Worm (Caenorhabditis elegans) whole organism, L4 larva: ENCODE measurements around the gene cdk-1.

Experiments used
- F49E8.2 ChIP-seq: sonication (generic microtip); optimal IDR thresholded peaks from 2 replicates; lab custom pipeline; 2016; ENCODE audit warnings: missing compliant biosample characterization, mild to moderate bottlenecking, missing genetic modification characterization, borderline replicate concordance
- T20F7.1 ChIP-seq: fragments of 200-800 bp; sonication (Bioruptor generic); optimal IDR thresholded peaks from 2 replicates; lab custom pipeline; 2018; ENCODE audit warnings: mild to moderate bottlenecking, missing genetic modification characterization, missing compliant biosample characterization
- T26A8.4 ChIP-seq: fragments of 200-800 bp; sonication (Bioruptor generic); IDR thresholded peaks from 2 replicates; pipeline ENCODE4 v1.3.6; 2022; ENCODE audit warnings: missing genetic modification characterization, missing compliant biosample characterization
- Y48G9A.11 ChIP-seq: fragments of 200-800 bp; sonication (Bioruptor generic); IDR thresholded peaks from 2 replicates; pipeline ENCODE4 v1.3.6; 2022; ENCODE audit warnings: missing genetic modification reagents, missing genetic modification characterization, missing compliant biosample characterization
- Y5F2A.4 ChIP-seq: fragments of 200-800 bp; sonication (Bioruptor generic); optimal IDR thresholded peaks from 2 replicates; lab custom pipeline; 2018; ENCODE audit warnings: mild to moderate bottlenecking, missing genetic modification characterization, missing compliant biosample characterization
- aha-1 ChIP-seq: fragments of 150-350 bp; peaks from one replicate; lab custom pipeline; 2014; ENCODE audit warnings: missing biosample characterization, missing genetic modification characterization
- aly-2 ChIP-seq: sonication (generic microtip); optimal IDR thresholded peaks from 2 replicates; lab custom pipeline; 2018; ENCODE audit warnings: missing biosample characterization, missing genetic modification characterization
- arid-1 ChIP-seq: fragments of 200-800 bp; sonication (Bioruptor generic); conservative IDR thresholded peaks from 2 replicates; pipeline ENCODE4 v1.3.6; 2022; ENCODE audit warnings: missing genetic modification reagents, missing genetic modification characterization, missing compliant biosample characterization
- attf-4 ChIP-seq: sonication (generic microtip); optimal IDR thresholded peaks from 3 replicates; lab custom pipeline; 2017; ENCODE audit warnings: missing biosample characterization, missing genetic modification characterization
- ceh-62 ChIP-seq: sonication (generic microtip); optimal IDR thresholded peaks from 2 replicates; lab custom pipeline; 2017; ENCODE audit warnings: missing biosample characterization, missing genetic modification characterization
- ctbp-1 ChIP-seq: fragments of 200-800 bp; sonication (Bioruptor generic); IDR thresholded peaks from 2 replicates; pipeline ENCODE4 v1.3.6; 2022; ENCODE audit warnings: missing genetic modification reagents, missing genetic modification characterization, missing compliant biosample characterization
- daf-16 ChIP-seq, 3 experiments: sonication (generic microtip); optimal IDR thresholded peaks; 2 replicates each; lab custom pipeline; 2016 to 2017; ENCODE audit warnings: missing genetic modification characterization in 3 of 3, missing genetic modification reagents in 3 of 3, mild to moderate bottlenecking in 2 of 3, missing compliant biosample characterization in 2 of 3, missing biosample characterization in 1 of 3, moderate library complexity in 1 of 3
- dmd-8 ChIP-seq: fragments of 200-800 bp; sonication (Bioruptor generic); IDR thresholded peaks from 2 replicates; pipeline ENCODE4 v1.3.6; 2022; ENCODE audit warnings: missing genetic modification characterization, missing compliant biosample characterization
- dmd-9 ChIP-seq: fragments of 200-800 bp; sonication (Bioruptor generic); IDR thresholded peaks from 2 replicates; pipeline ENCODE4 v1.3.6; 2022; ENCODE audit warnings: missing genetic modification reagents, missing genetic modification characterization, missing compliant biosample characterization
- dpl-1 ChIP-seq: fragments of 150-350 bp; optimal IDR thresholded peaks from 2 replicates; lab custom pipeline; 2014; ENCODE audit warnings: missing biosample characterization, missing genetic modification reagents, missing genetic modification characterization
- duxl-1 ChIP-seq: sonication (generic microtip); optimal IDR thresholded peaks from 2 replicates; lab custom pipeline; 2016; ENCODE audit warnings: mild to moderate bottlenecking, missing genetic modification characterization, moderate library complexity, missing compliant biosample characterization; ENCODE audit not compliant: poor library complexity
- dve-1 ChIP-seq: sonication (generic microtip); optimal IDR thresholded peaks from 2 replicates; lab custom pipeline; 2017; ENCODE audit warnings: antibody characterized with exemption, mild to moderate bottlenecking, missing genetic modification characterization, missing compliant biosample characterization; ENCODE audit not compliant: insufficient read depth
- gei-8 ChIP-seq: fragments of 200-800 bp; sonication (Bioruptor generic); optimal IDR thresholded peaks from 2 replicates; lab custom pipeline; 2018; ENCODE audit warnings: mild to moderate bottlenecking, missing genetic modification characterization, missing compliant biosample characterization
- hif-1 ChIP-seq, 2 experiments: sonication (generic microtip); optimal IDR thresholded peaks; 2 replicates each; lab custom pipeline; 2016 to 2017; ENCODE audit warnings: missing compliant biosample characterization in 2 of 2, missing genetic modification characterization in 2 of 2, missing genetic modification reagents in 2 of 2, missing genotype in 2 of 2, mild to moderate bottlenecking in 1 of 2
- hlh-11 ChIP-seq: fragments of 200-800 bp; sonication (Bioruptor generic); optimal IDR thresholded peaks from 2 replicates; lab custom pipeline; 2018; ENCODE audit warnings: mild to moderate bottlenecking, missing genetic modification characterization, missing compliant biosample characterization
- hmg-1.1 ChIP-seq: fragments of 200-800 bp; sonication (Bioruptor generic); IDR thresholded peaks from 2 replicates; pipeline ENCODE4 v1.3.6; 2022; ENCODE audit warnings: missing genetic modification reagents, missing genetic modification characterization, missing compliant biosample characterization
- jun-1 ChIP-seq: fragments of 150-350 bp; optimal IDR thresholded peaks from 2 replicates; lab custom pipeline; 2014; ENCODE audit warnings: missing biosample characterization, missing genetic modification reagents, missing genetic modification characterization
- lim-7 ChIP-seq: fragments of 200-800 bp; sonication (Bioruptor generic); IDR thresholded peaks from 2 replicates; pipeline ENCODE4 v1.3.6; 2022; ENCODE audit warnings: missing genetic modification characterization, missing compliant biosample characterization
- lin-38 ChIP-seq: fragments of 200-800 bp; sonication (Bioruptor generic); IDR thresholded peaks from 2 replicates; pipeline ENCODE4 v1.3.6; 2022; ENCODE audit warnings: missing genetic modification reagents, missing genetic modification characterization, missing compliant biosample characterization
- lir-3 ChIP-seq: sonication (generic microtip); optimal IDR thresholded peaks from 2 replicates; lab custom pipeline; 2016; ENCODE audit warnings: mild to moderate bottlenecking, missing genetic modification characterization, missing compliant biosample characterization
- lsy-2 ChIP-seq, 2 experiments: fragments of 150-350 bp in 1 of 2; sonication (generic microtip) in 1 of 2; optimal IDR thresholded peaks; 2 replicates each; lab custom pipeline; 2014 to 2017; ENCODE audit warnings: missing biosample characterization in 2 of 2, missing genetic modification characterization in 2 of 2
- madf-5 ChIP-seq, 2 experiments: fragments of 200-800 bp; sonication (Bioruptor generic); IDR thresholded peaks; 2 replicates each; pipeline ENCODE4 v1.3.6; 2022; ENCODE audit warnings: missing compliant biosample characterization in 2 of 2, missing genetic modification characterization in 2 of 2
- mes-2 ChIP-seq: sonication (generic microtip); optimal IDR thresholded peaks from 2 replicates; lab custom pipeline; 2016; ENCODE audit warnings: missing genotype, mild to moderate bottlenecking, missing genetic modification characterization, missing compliant biosample characterization; ENCODE audit not compliant: poor library complexity, severe bottlenecking
- nhr-102 ChIP-seq: sonication (generic microtip); optimal IDR thresholded peaks from 2 replicates; lab custom pipeline; 2016; ENCODE audit warnings: mild to moderate bottlenecking, missing genetic modification characterization, moderate library complexity, missing compliant biosample characterization
- nhr-237 ChIP-seq: sonication (generic microtip); optimal IDR thresholded peaks from 2 replicates; lab custom pipeline; 2017; ENCODE audit warnings: missing biosample characterization, missing genetic modification characterization
- nhr-25 ChIP-seq: sonication (generic microtip); optimal IDR thresholded peaks from 2 replicates; lab custom pipeline; 2017; ENCODE audit warnings: missing genetic modification characterization, mild to moderate bottlenecking, missing compliant biosample characterization, antibody characterized with exemption, moderate library complexity, borderline replicate concordance; ENCODE audit not compliant: insufficient read depth
- nhr-28 ChIP-seq: fragments of 150-350 bp; optimal IDR thresholded peaks from 2 replicates; lab custom pipeline; 2014; ENCODE audit warnings: missing biosample characterization, missing genetic modification characterization
- nhr-6 ChIP-seq: fragments of 150-350 bp; optimal IDR thresholded peaks from 2 replicates; lab custom pipeline; 2014; ENCODE audit warnings: missing biosample characterization, missing genetic modification characterization
- spr-1 ChIP-seq: sonication (generic microtip); optimal IDR thresholded peaks from 2 replicates; lab custom pipeline; 2016; ENCODE audit warnings: mild to moderate bottlenecking, missing genetic modification characterization, missing compliant biosample characterization
- unc-130 ChIP-seq: sonication (generic microtip); optimal IDR thresholded peaks from 2 replicates; lab custom pipeline; 2016; ENCODE audit warnings: missing genetic modification reagents, missing genetic modification characterization, missing compliant biosample characterization
- unc-62 ChIP-seq, 3 experiments: fragments of 150-350 bp in 1 of 3; sonication (generic microtip); optimal IDR thresholded peaks in 2 of 3; peaks in 1 of 3; 1 replicate in 1 of 3; 2 replicates in 2 of 3; lab custom pipeline; 2014 to 2017; ENCODE audit warnings: missing biosample characterization in 3 of 3, missing genetic modification characterization in 3 of 3, missing genetic modification reagents in 3 of 3, missing genotype in 1 of 3
- vab-7 ChIP-seq: fragments of 200-800 bp; sonication (Bioruptor generic); IDR thresholded peaks from 2 replicates; pipeline ENCODE4 v1.3.6; 2022; ENCODE audit warnings: missing genetic modification reagents, missing genetic modification characterization, missing compliant biosample characterization
- zip-11 ChIP-seq: fragments of 200-800 bp; sonication (Bioruptor generic); IDR thresholded peaks from 2 replicates; pipeline ENCODE4 v1.3.6; 2022; ENCODE audit warnings: missing genetic modification characterization, missing compliant biosample characterization
- zip-2 ChIP-seq: fragments of 150-350 bp; optimal IDR thresholded peaks from 2 replicates; lab custom pipeline; 2014; ENCODE audit warnings: missing biosample characterization, missing genetic modification characterization

The cdk-1 gene

ce11 chrIII:9745333-9745897 lies 1.9 kb upstream of the cdk-1 start (continued):
- TF ChIP-seq nhr-237, result no peak
- TF ChIP-seq vab-7 (GFP tag; lab: Robert Waterston, UW), result no peak
- TF ChIP-seq zip-11 (GFP tag; lab: Robert Waterston, UW), result no peak
- no peak for TF ChIP-seq gei-8
- TF ChIP-seq nhr-102 (tag; lab: Kevin White, UChicago), result no peak
- 0 out of 4 replicates have a peak, but pooled peaks of 1 of the 2 experiments have one; percentile 28 for TF ChIP-seq madf-5 (GFP tag; IDR thresholded peaks at IDR 0.05; lab: Robert Waterston, UW)
- no peak for TF ChIP-seq ceh-62 (tag; lab: Kevin White, UChicago)
- TF ChIP-seq attf-4 (tag; lab: Kevin White, UChicago), result no peak
- TF ChIP-seq nhr-25 (tag; lab: Kevin White, UChicago), result no peak
- no peak for TF ChIP-seq zip-2 (tag; lab: Kevin White, UChicago)
- no peak for TF ChIP-seq Y5F2A.4 (GFP tag; lab: Kevin White, UChicago)

- TF ChIP-seq lin-38 (peak; percentile 62), unc-130 (peak; percentile 71), Y48G9A.11 (GFP tag; lab: Robert Waterston, UW) (0 out of 2 replicates have a peak, but pooled peaks have one; percentile 34), F49E8.2 (tag; lab: Kevin White, UChicago) (peak; percentile 35), nhr-25 (tag; lab: Kevin White, UChicago) (no peak), jun-1 (tag; lab: Kevin White, UChicago) (no peak)
These were observed 607 bp upstream of the cdk-1 start for ce11 chrIII:9746665-9747064.

DNA sequence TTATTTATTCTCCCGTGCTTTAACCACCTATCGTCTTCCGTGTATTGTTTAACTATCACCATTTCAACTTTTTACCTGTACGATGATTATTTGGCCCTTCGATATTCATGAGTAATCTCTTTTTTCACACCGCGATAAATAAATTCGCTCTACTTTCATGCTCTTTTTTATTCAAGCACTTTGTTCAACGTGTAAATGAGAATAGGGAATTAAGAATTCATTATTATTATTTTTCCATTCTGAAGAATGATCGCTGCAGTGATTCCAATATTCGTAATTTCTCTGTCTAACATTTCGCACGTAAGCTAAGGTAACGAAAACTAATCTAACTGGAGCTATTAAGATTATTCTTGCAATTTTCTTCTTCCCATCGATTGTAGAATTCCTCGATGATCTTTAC lies 1.4 kb downstream of the cdk-1 start, which contains the start of gene T05G5.4:
TSS of gene T05G5.4 (plus strand) at position 241 of the 400 bp plus-strand sequence.
- TF ChIP-seq lim-7 (GFP tag; lab: Robert Waterston, UW), result 0 out of 2 replicates have a peak, but pooled peaks have one; percentile 17
- peak; percentile 21 for TF ChIP-seq aly-2 (tag; lab: Kevin White, UChicago)
- TF ChIP-seq hif-1 (tag; optimal IDR thresholded peaks at IDR 0.05; lab: Kevin White, UChicago), result no peak
- TF ChIP-seq aha-1 (tag; lab: Kevin White, UChicago), result no peak
- 0 out of 2 replicates have a peak, but pooled peaks have one; percentile 11 for TF ChIP-seq arid-1 (GFP tag; lab: Robert Waterston, UW)
- TF ChIP-seq ctbp-1, result 0 out of 2 replicates have a peak, but pooled peaks have one; percentile 12
- TF ChIP-seq unc-130, result peak; percentile 36
- peak; percentile 29 for TF ChIP-seq lin-38
- TF ChIP-seq, all 104 proteins: peak for 6

DNA sequence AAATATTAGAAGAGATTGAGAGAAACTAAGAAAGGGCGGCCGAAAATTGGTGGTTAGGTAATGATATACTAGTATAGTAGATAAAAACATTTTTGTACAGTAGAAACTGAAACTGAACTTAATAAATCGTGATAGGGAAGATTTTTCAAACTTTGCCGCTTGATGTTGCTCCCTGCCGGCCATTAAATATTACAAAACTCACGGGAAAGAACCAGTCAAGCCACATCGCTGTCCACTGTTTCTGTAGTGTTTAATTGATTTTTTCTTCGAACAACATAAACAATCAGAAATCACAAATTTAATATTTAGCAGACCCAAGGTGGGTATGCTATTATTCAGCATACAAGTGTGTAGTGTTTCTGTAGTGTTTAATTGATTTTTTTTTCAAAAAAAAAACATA lies 3.8 kb downstream of the cdk-1 start, which contains the start of gene T05G5.5:
TSS of gene T05G5.5 (minus strand) at position 359 of the 400 bp plus-strand sequence.
- TF ChIP-seq spr-1, result peak; percentile 3
- no peak for TF ChIP-seq hmg-1.1 (GFP tag; lab: Robert Waterston, UW)
- peak; percentile 8 for TF ChIP-seq hlh-11 (tag; lab: Kevin White, UChicago)
- TF ChIP-seq lsy-2 (tag; optimal IDR thresholded peaks at IDR 0.05; lab: Kevin White, UChicago), result peak in 1 of 2 experiments; percentile 18
- TF ChIP-seq T26A8.4, result peak; percentile 70
- no peak for TF ChIP-seq ceh-62 (tag; lab: Kevin White, UChicago)
- TF ChIP-seq T20F7.1 (GFP tag; lab: Kevin White, UChicago), result no peak
- TF ChIP-seq lim-7 (GFP tag; lab: Robert Waterston, UW), result no peak
- TF ChIP-seq dmd-9 (GFP tag; lab: Robert Waterston, UW), result 0 out of 2 replicates have a peak, but pooled peaks have one; percentile 6
- TF ChIP-seq daf-16 (GFP tag; optimal IDR thresholded peaks at IDR 0.05; lab: Kevin White, UChicago), result no peak
- TF ChIP-seq daf-16 (tag; optimal IDR thresholded peaks at IDR 0.05; lab: Kevin White, UChicago), result peak; percentile 76
- TF ChIP-seq nhr-28 (tag; lab: Kevin White, UChicago), result peak; percentile 26
- no peak for TF ChIP-seq lir-3
- TF ChIP-seq aha-1 (tag; lab: Kevin White, UChicago), result no peak
- peak; percentile 50 for TF ChIP-seq dve-1
- TF ChIP-seq unc-62 (GFP tag; optimal IDR thresholded peaks at IDR 0.05 in 1 of 2; lab: Kevin White, UChicago), result peak in 1 of 2 experiments; percentile 26
- TF ChIP-seq unc-62 (tag; optimal IDR thresholded peaks at IDR 0.05; lab: Kevin White, UChicago), result no peak
- TF ChIP-seq nhr-102 (tag; lab: Kevin White, UChicago), result peak; percentile 73
- TF ChIP-seq nhr-6 (tag; lab: Kevin White, UChicago), result no peak
- TF ChIP-seq mes-2, result peak; percentile 41
- no peak for TF ChIP-seq dpl-1 (GFP tag; lab: Kevin White, UChicago)
- peak; percentile 44 for TF ChIP-seq lin-38
- peak; percentile 12 for TF ChIP-seq duxl-1
- 0 out of 2 replicates have a peak, but pooled peaks have one; percentile 33 for TF ChIP-seq dmd-8 (GFP tag; lab: Robert Waterston, UW)
